Fruit fly (Drosophila melanogaster) whole organism, embryonic: ENCODE data around the gene stg.

ENCODE experiments used
- Atf-2 ChIP-seq: fragments of 200-800 bp; sonication (Bioruptor generic); optimal IDR thresholded peaks from 2 replicates; lab custom pipeline; 2016; ENCODE audit warnings: missing biosample characterization, missing genetic modification characterization
- CG10979 ChIP-seq: fragments of 200-800 bp; sonication (Bioruptor generic); optimal IDR thresholded peaks from 2 replicates; lab custom pipeline; 2018; ENCODE audit warnings: missing biosample characterization, mild to moderate bottlenecking, missing genetic modification characterization, moderate library complexity
- CG11560 ChIP-seq: fragments of 200-800 bp; sonication (Bioruptor generic); IDR thresholded peaks from 3 replicates; pipeline ENCODE4 v1.3.6; 2022; ENCODE audit warnings: missing biosample characterization, missing genetic modification characterization
- CG12744 ChIP-seq: fragments of 200-800 bp; sonication (Bioruptor generic); optimal IDR thresholded peaks from 2 replicates; lab custom pipeline; 2016; ENCODE audit warnings: missing biosample characterization, missing genetic modification characterization
- CG13624 ChIP-seq: fragments of 200-800 bp; sonication (Bioruptor generic); optimal IDR thresholded peaks from 2 replicates; lab custom pipeline; 2016; ENCODE audit warnings: missing biosample characterization, missing genetic modification characterization
- CG15269 ChIP-seq: fragments of 200-800 bp; sonication (Bioruptor generic); optimal IDR thresholded peaks from 2 replicates; lab custom pipeline; 2018; ENCODE audit warnings: missing biosample characterization, mild to moderate bottlenecking, missing genetic modification characterization, moderate library complexity
- CG1529 ChIP-seq: fragments of 200-800 bp; sonication (Bioruptor generic); optimal IDR thresholded peaks from 3 replicates; lab custom pipeline; 2018; ENCODE audit warnings: missing biosample characterization, missing genetic modification characterization
- CG2116 ChIP-seq: fragments of 200-800 bp; sonication (Bioruptor generic); optimal IDR thresholded peaks from 3 replicates; lab custom pipeline; 2018; ENCODE audit warnings: missing biosample characterization, mild to moderate bottlenecking, missing genetic modification characterization
- CG2199 ChIP-seq: fragments of 200-800 bp; sonication (Bioruptor generic); IDR thresholded peaks from 3 replicates; pipeline ENCODE4 v1.3.6; 2022; ENCODE audit warnings: missing biosample characterization, missing genetic modification characterization
- CG2712 ChIP-seq: fragments of 200-800 bp; optimal IDR thresholded peaks from 3 replicates; lab custom pipeline; 2019; ENCODE audit warnings: missing biosample characterization, mild to moderate bottlenecking, missing genetic modification characterization, moderate library complexity
- CG33213 ChIP-seq: fragments of 200-800 bp; sonication (Bioruptor generic); optimal IDR thresholded peaks from 3 replicates; lab custom pipeline; 2016; ENCODE audit warnings: missing biosample characterization, missing genetic modification characterization
- CG34376 ChIP-seq: fragments of 200-800 bp; sonication (Bioruptor generic); optimal IDR thresholded peaks from 2 replicates; lab custom pipeline; 2018; ENCODE audit warnings: missing biosample characterization, mild to moderate bottlenecking, missing genetic modification characterization
- CG7839 ChIP-seq: fragments of 200-800 bp; sonication (Bioruptor generic); optimal IDR thresholded peaks from 3 replicates; lab custom pipeline; 2018; ENCODE audit warnings: missing biosample characterization, mild to moderate bottlenecking, missing genetic modification characterization, moderate library complexity
- CG7963 ChIP-seq: fragments of 200-800 bp; sonication (Bioruptor generic); IDR thresholded peaks from 3 replicates; pipeline ENCODE4 v1.3.6; 2022; ENCODE audit warnings: missing biosample characterization, missing genetic modification characterization; ENCODE audit not compliant: partially characterized antibody
- CG8089 ChIP-seq: fragments of 200-800 bp; sonication (Bioruptor generic); optimal IDR thresholded peaks from 3 replicates; lab custom pipeline; 2016; ENCODE audit warnings: missing biosample characterization, missing genetic modification characterization
- CG9797 ChIP-seq: fragments of 200-800 bp; sonication (Bioruptor generic); optimal IDR thresholded peaks from 3 replicates; lab custom pipeline; 2018; ENCODE audit warnings: missing biosample characterization, mild to moderate bottlenecking, missing genetic modification characterization
- CG9932 ChIP-seq: fragments of 200-800 bp; sonication (Bioruptor generic); IDR thresholded peaks from 2 replicates; pipeline ENCODE4 v1.3.6; 2022; ENCODE audit warnings: missing biosample characterization, missing genetic modification characterization
- Chrac-16 ChIP-seq: fragments of 200-800 bp; sonication (Bioruptor generic); optimal IDR thresholded peaks from 3 replicates; lab custom pipeline; 2016; ENCODE audit warnings: missing biosample characterization, missing genetic modification characterization
- Dp ChIP-seq: fragments of 200-800 bp; sonication (Bioruptor generic); optimal IDR thresholded peaks from 2 replicates; lab custom pipeline; 2018; ENCODE audit warnings: missing biosample characterization, mild to moderate bottlenecking, missing genetic modification characterization, moderate library complexity
- Fer1 ChIP-seq: fragments of 200-800 bp; sonication (Bioruptor generic); optimal IDR thresholded peaks from 2 replicates; lab custom pipeline; 2017; ENCODE audit warnings: missing biosample characterization, mild to moderate bottlenecking, missing genetic modification characterization
- Hmr ChIP-seq: fragments of 200-800 bp; sonication (Bioruptor generic); optimal IDR thresholded peaks from 3 replicates; lab custom pipeline; 2017; ENCODE audit warnings: mild to moderate bottlenecking, missing biosample characterization, missing genetic modification reagents, missing genetic modification characterization
- MBD-R2 ChIP-seq: fragments of 200-800 bp; sonication (Bioruptor generic); IDR thresholded peaks from 2 replicates; pipeline ENCODE4 v1.3.6; 2022; ENCODE audit warnings: missing biosample characterization, missing genetic modification characterization
- Meics ChIP-seq: fragments of 200-800 bp; sonication (Bioruptor generic); optimal IDR thresholded peaks from 2 replicates; lab custom pipeline; 2017; ENCODE audit warnings: missing biosample characterization, mild to moderate bottlenecking, missing genetic modification characterization
- Neu2 ChIP-seq: fragments of 200-800 bp; sonication (Bioruptor generic); optimal IDR thresholded peaks from 3 replicates; lab custom pipeline; 2016; ENCODE audit warnings: missing biosample characterization, missing genetic modification characterization, borderline replicate concordance
- Oaz ChIP-seq: fragments of 200-800 bp; sonication (Bioruptor generic); IDR thresholded peaks from 2 replicates; pipeline ENCODE4 v1.3.6; 2022; ENCODE audit warnings: missing biosample characterization, missing genetic modification characterization
- Opbp ChIP-seq: fragments of 200-800 bp; sonication (Bioruptor generic); IDR thresholded peaks from 3 replicates; pipeline ENCODE4 v1.3.6; 2022; ENCODE audit warnings: missing biosample characterization, missing genetic modification characterization; ENCODE audit not compliant: partially characterized antibody
- Poxn ChIP-seq: fragments of 200-800 bp; sonication (Bioruptor generic); IDR thresholded peaks from 2 replicates; pipeline ENCODE4 v1.3.6; 2022; ENCODE audit warnings: missing biosample characterization, missing genetic modification characterization
- Ptx1 ChIP-seq: fragments of 200-800 bp; sonication (Bioruptor generic); IDR thresholded peaks from 2 replicates; pipeline ENCODE4 v1.3.6; 2022; ENCODE audit warnings: missing biosample characterization, missing genetic modification characterization
- Six4 ChIP-seq: fragments of 200-800 bp; sonication (Bioruptor generic); optimal IDR thresholded peaks from 2 replicates; lab custom pipeline; 2016; ENCODE audit warnings: missing biosample characterization, missing genetic modification characterization
- Xbp1 ChIP-seq: fragments of 200-800 bp; sonication (Bioruptor generic); optimal IDR thresholded peaks from 3 replicates; lab custom pipeline; 2016; ENCODE audit warnings: missing biosample characterization, mild to moderate bottlenecking, missing genetic modification characterization
- fd102C ChIP-seq: fragments of 200-800 bp; sonication (Bioruptor generic); optimal IDR thresholded peaks from 2 replicates; lab custom pipeline; 2018; ENCODE audit warnings: missing biosample characterization, mild to moderate bottlenecking, missing genetic modification characterization, moderate library complexity
- fru ChIP-seq: fragments of >200 bp; optimal IDR thresholded peaks from 2 replicates; lab custom pipeline; 2017
- gfzf ChIP-seq: fragments of 200-800 bp; sonication (Bioruptor generic); optimal IDR thresholded peaks from 2 replicates; lab custom pipeline; 2016; ENCODE audit warnings: missing biosample characterization, mild to moderate bottlenecking, missing genetic modification characterization, moderate library complexity
- her ChIP-seq: fragments of 200-800 bp; sonication (Bioruptor generic); optimal IDR thresholded peaks from 2 replicates; lab custom pipeline; 2016; ENCODE audit warnings: missing biosample characterization, missing genetic modification characterization
- hkb ChIP-seq, 2 experiments: fragments of 200-800 bp in 1 of 2; fragments of >200 bp in 1 of 2; sonication (Bioruptor generic) in 1 of 2; IDR thresholded peaks in 1 of 2; optimal IDR thresholded peaks in 1 of 2; 2 replicates each; pipeline versions ENCODE4 v1.3.6 to Lab custom; 2017 to 2022; ENCODE audit warnings: missing biosample characterization in 1 of 2, missing genetic modification characterization in 1 of 2
- lab ChIP-seq: fragments of 200-800 bp; sonication (Bioruptor generic); optimal IDR thresholded peaks from 3 replicates; lab custom pipeline; 2017; ENCODE audit warnings: missing biosample characterization, missing genetic modification characterization, mild to moderate bottlenecking, moderate library complexity, missing genetic modification reagents
- odd ChIP-seq: fragments of 200-800 bp; sonication (Bioruptor generic); optimal IDR thresholded peaks from 2 replicates; lab custom pipeline; 2017; ENCODE audit warnings: missing biosample characterization, mild to moderate bottlenecking, missing genetic modification characterization
- onecut ChIP-seq: fragments of 200-800 bp; sonication (Bioruptor generic); IDR thresholded peaks from 2 replicates; pipeline ENCODE4 v1.3.6; 2022; ENCODE audit warnings: missing biosample characterization, missing genetic modification characterization
- phol ChIP-seq: fragments of 200-800 bp; sonication (Bioruptor generic); optimal IDR thresholded peaks from 3 replicates; lab custom pipeline; 2018; ENCODE audit warnings: missing biosample characterization, mild to moderate bottlenecking, missing genetic modification characterization, moderate library complexity
- row ChIP-seq: fragments of 200-800 bp; sonication (Bioruptor generic); IDR thresholded peaks from 3 replicates; pipeline ENCODE4 v1.3.6; 2022; ENCODE audit warnings: missing biosample characterization, missing genetic modification characterization
- sd ChIP-seq: fragments of 200-800 bp; sonication (Bioruptor generic); optimal IDR thresholded peaks from 3 replicates; lab custom pipeline; 2018; ENCODE audit warnings: missing biosample characterization, mild to moderate bottlenecking, missing genetic modification characterization, moderate library complexity
- sqz ChIP-seq: fragments of 200-800 bp; sonication (Bioruptor generic); optimal IDR thresholded peaks from 3 replicates; lab custom pipeline; 2018; ENCODE audit warnings: missing biosample characterization, mild to moderate bottlenecking, missing genetic modification characterization
- sr ChIP-seq: fragments of 200-800 bp; sonication (Bioruptor generic); IDR thresholded peaks from 3 replicates; pipeline ENCODE4 v1.3.6; 2022; ENCODE audit warnings: missing biosample characterization, missing genetic modification characterization
- stwl ChIP-seq: fragments of 200-800 bp; sonication (Bioruptor generic); optimal IDR thresholded peaks from 3 replicates; lab custom pipeline; 2018; ENCODE audit warnings: missing biosample characterization, mild to moderate bottlenecking, missing genetic modification characterization, moderate library complexity
- tin ChIP-seq: fragments of 200-800 bp; sonication (Bioruptor generic); optimal IDR thresholded peaks from 3 replicates; lab custom pipeline; 2016; ENCODE audit warnings: missing biosample characterization, missing genetic modification characterization
- tio ChIP-seq: fragments of 200-800 bp; sonication (Bioruptor generic); optimal IDR thresholded peaks from 2 replicates; lab custom pipeline; 2017; ENCODE audit warnings: missing biosample characterization, missing genetic modification characterization, inconsistent platforms
- tx ChIP-seq: fragments of 200-800 bp; sonication (Bioruptor generic); optimal IDR thresholded peaks from 2 replicates; lab custom pipeline; 2016; ENCODE audit warnings: missing biosample characterization, missing genetic modification characterization
- unc-4 ChIP-seq: fragments of 200-800 bp; sonication (Bioruptor generic); IDR thresholded peaks from 2 replicates; pipeline ENCODE4 v1.3.6; 2022; ENCODE audit warnings: missing biosample characterization, missing genetic modification characterization; ENCODE audit not compliant: partially characterized antibody
- vvl ChIP-seq: fragments of 200-800 bp; sonication (Bioruptor generic); IDR thresholded peaks from 2 replicates; pipeline ENCODE4 v1.3.6; 2022; ENCODE audit warnings: missing biosample characterization, missing genetic modification characterization
- zfh1 ChIP-seq: fragments of 200-800 bp; sonication (Bioruptor generic); IDR thresholded peaks from 3 replicates; pipeline ENCODE4 v1.3.6; 2022; ENCODE audit warnings: missing biosample characterization, missing genetic modification characterization

stg gene

DNA sequence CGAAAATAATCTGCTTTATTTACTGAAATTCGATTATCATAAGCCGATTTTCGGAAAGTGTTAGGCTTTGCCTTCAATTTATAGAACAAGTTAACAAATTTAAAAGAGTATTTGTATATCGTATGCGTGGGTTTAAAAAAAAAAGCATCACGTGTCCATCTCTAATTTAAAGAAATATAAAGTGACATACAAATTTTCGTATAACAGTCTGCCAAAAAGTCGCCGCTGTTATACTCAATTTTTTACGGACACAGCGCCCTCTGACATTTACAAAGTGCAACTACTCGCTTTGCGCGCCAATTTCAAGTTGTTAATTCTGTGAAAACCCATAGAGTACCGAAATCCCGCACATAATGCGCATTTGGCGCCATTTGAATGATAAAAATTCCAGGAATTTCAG lies 4.2 kb downstream of the stg start (continued):
- TF ChIP-seq CG13624 (GFP tag; lab: Kevin White, UChicago) (peak; percentile 37), Six4 (GFP tag; lab: Kevin White, UChicago) (no peak), fru (lab: Kevin White, UChicago) (no peak), unc-4 (GFP tag; lab: Robert Waterston, UW) (peak; percentile 82), lab (GFP tag; lab: Kevin White, UChicago) (peak; percentile 6), Ptx1 (GFP tag; lab: Robert Waterston, UW) (0 out of 2 replicates have a peak, but pooled peaks have one; percentile 12), CG1529 (GFP tag; lab: Kevin White, UChicago) (no peak), tx (GFP tag; lab: Kevin White, UChicago) (peak; percentile 9), onecut (GFP tag; lab: Robert Waterston, UW) (peak; percentile 38; the same call in 1 of the 2 replicates), CG9797 (GFP tag; lab: Kevin White, UChicago) (no peak), Dp (GFP tag; lab: Kevin White, UChicago) (peak; percentile 93), Meics (GFP tag; lab: Kevin White, UChicago) (peak; percentile 12), MBD-R2 (GFP tag; lab: Robert Waterston, UW) (peak; percentile 18; the same call in 1 of the 2 replicates), Opbp (GFP tag; lab: Robert Waterston, UW) (peak; percentile 81), CG2712 (peak; percentile 51), Poxn (GFP tag; lab: Robert Waterston, UW) (no peak), hkb (optimal IDR thresholded peaks at IDR 0.05; lab: Kevin White, UChicago) (no peak), hkb (GFP tag; IDR thresholded peaks at IDR 0.05; lab: Robert Waterston, UW) (peak; percentile 31; the same call in 1 of the 2 replicates), tin (GFP tag; lab: Kevin White, UChicago) (peak; percentile 27), Chrac-16 (GFP tag; lab: Kevin White, UChicago) (peak; percentile 13), sqz (peak; percentile 92), CG2116 (no peak), CG33213 (GFP tag; lab: Kevin White, UChicago) (peak; percentile 12), CG34376 (GFP tag; lab: Kevin White, UChicago) (no peak), Atf-2 (GFP tag; lab: Kevin White, UChicago) (no peak), tio (GFP tag; lab: Kevin White, UChicago) (no peak), CG10979 (tag; lab: Kevin White, UChicago) (peak; percentile 8), vvl (GFP tag; lab: Robert Waterston, UW) (peak; percentile 61), phol (tag; lab: Kevin White, UChicago) (peak; percentile 11), CG2199 (GFP tag; lab: Robert Waterston, UW) (no peak), gfzf (GFP tag; lab: Kevin White, UChicago) (peak; percentile 2), zfh1 (GFP tag; lab: Robert Waterston, UW) (peak; percentile 66; the same call in 2 of the 3 replicates), sd (tag; lab: Kevin White, UChicago) (peak; percentile 80), CG12744 (GFP tag; lab: Kevin White, UChicago) (peak; percentile 8), CG7839 (tag; lab: Kevin White, UChicago) (peak; percentile 24), Fer1 (no peak), Neu2 (peak; percentile 19), row (peak; percentile 86), sr (GFP tag; lab: Robert Waterston, UW) (0 out of 3 replicates have a peak, but pooled peaks have one; percentile 37), CG15269 (peak; percentile 10), her (peak; percentile 3), CG7963 (GFP tag; lab: Robert Waterston, UW) (0 out of 3 replicates have a peak, but pooled peaks have one; percentile 45), stwl (tag; lab: Kevin White, UChicago) (peak; percentile 41), odd (GFP tag; lab: Kevin White, UChicago) (no peak), fd102C (peak; percentile 1), CG8089 (GFP tag; lab: Kevin White, UChicago) (peak; percentile 13), Hmr (GFP tag; lab: Kevin White, UChicago) (peak; percentile 12), CG9932 (GFP tag; lab: Robert Waterston, UW) (peak; percentile 45; the same call in 1 of the 2 replicates), Xbp1 (GFP tag; lab: Kevin White, UChicago) (peak; percentile 54), CG11560 (tag; lab: Robert Waterston, UW) (no peak), Oaz (GFP tag; lab: Robert Waterston, UW) (0 out of 2 replicates have a peak, but pooled peaks have one; percentile 39)
